Fruit fly (Drosophila melanogaster): Measurements from ENCODE around the gene CCT2.

dm6 chrX:9122492-9122891 lies 33.2 kb downstream of the CCT2 start:
- no peak for TF ChIP-seq CG11093 (GFP tag; IDR thresholded peaks at IDR 0.05)
- TF ChIP-seq Dll (GFP tag; IDR thresholded peaks at IDR 0.05; ENCODE audit: partially characterized antibody), result no peak
- no peak for TF ChIP-seq CG17612 (GFP tag; IDR thresholded peaks at IDR 0.05)
- TF ChIP-seq pum (GFP tag; optimal IDR thresholded peaks at IDR 0.05), result no peak
- no peak for TF ChIP-seq aop (GFP tag; IDR thresholded peaks at IDR 0.05)
- TF ChIP-seq zen2 (GFP tag; IDR thresholded peaks at IDR 0.05; ENCODE audit: partially characterized antibody), result no peak
- TF ChIP-seq CG8478 (optimal IDR thresholded peaks at IDR 0.05), result no peak
- no peak for TF ChIP-seq CG4730 (GFP tag; IDR thresholded peaks at IDR 0.05)
- TF ChIP-seq CG34224 (GFP tag; IDR thresholded peaks at IDR 0.05; ENCODE audit: partially characterized antibody), result no peak
- TF ChIP-seq Chrac-16 (GFP tag; optimal IDR thresholded peaks at IDR 0.05), result no peak
- TF ChIP-seq CG9215 (GFP tag; IDR thresholded peaks at IDR 0.05), result no peak
